ENCODE assay signal across 5 fruit fly cellular contexts in the genomic region with DNA sequence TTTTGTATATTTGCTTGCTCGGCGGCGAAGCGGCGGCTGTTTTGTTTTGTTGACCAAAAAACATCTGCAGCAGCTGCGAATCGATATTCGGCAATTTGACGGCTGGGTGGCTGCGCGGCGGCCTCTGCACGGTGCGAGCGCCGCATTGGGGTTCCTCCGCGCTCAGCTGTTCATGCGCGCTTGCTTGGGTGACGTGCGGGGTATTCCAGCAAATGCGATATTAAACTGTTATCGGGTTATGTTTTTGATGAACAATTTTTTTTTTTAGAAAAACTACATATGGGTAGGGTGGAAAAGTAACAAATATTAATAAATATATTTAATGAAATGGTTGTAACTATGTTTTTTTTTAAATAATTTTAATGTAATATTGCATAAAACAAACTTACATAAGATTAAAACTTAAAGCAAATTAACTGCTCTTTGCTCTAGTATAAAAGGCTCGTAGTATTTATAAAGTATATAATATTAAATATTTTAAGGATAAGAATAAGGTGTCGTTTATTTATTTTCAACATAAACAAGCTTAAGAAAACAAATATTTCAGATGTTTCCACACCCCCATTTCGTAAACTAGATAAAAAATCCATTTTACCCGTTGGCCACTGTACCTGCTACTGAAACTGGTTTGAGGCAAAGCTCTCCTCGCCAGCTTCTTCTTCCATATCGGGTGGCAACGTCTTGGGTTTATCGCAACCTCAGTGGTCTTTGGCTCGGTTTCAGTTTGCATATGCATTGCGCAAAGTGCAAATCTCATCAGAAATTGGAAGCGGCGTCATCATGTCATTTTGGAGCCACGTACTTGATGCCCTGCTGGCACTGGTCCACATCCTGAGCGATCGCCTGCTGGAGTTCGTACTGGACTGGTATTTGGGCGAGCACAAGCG.
TF ChIP-seq lines count a peak whose summit lies in the region.

A gene (minus strand): TSS at position 159 of the 887 bp plus-strand sequence.
A gene (plus strand): TSS at position 683 of the 887 bp plus-strand sequence.

- no peak for TF ChIP-seq CTCF in whole organism, embryonic (GFP tag; optimal IDR thresholded peaks at IDR 0.05; lab: Kevin White, UChicago)

TF ChIP-seq in whole organism, adult, 20 proteins besides CTCF, POLR2A, EP300 and RAD21 (continues in another document):
- peak; percentile 5 for TF ChIP-seq cic (GFP tag; optimal IDR thresholded peaks at IDR 0.05; lab: Kevin White, UChicago)
- TF ChIP-seq CG5204 (GFP tag; optimal IDR thresholded peaks at IDR 0.05; lab: Kevin White, UChicago), result peak; percentile 31
- TF ChIP-seq Crg-1 (GFP tag; optimal IDR thresholded peaks at IDR 0.05; lab: Kevin White, UChicago), result peak; percentile 46
- TF ChIP-seq tj (GFP tag; optimal IDR thresholded peaks at IDR 0.05; lab: Kevin White, UChicago), result peak; percentile 100
- peak; percentile 22 for TF ChIP-seq pad (GFP tag; optimal IDR thresholded peaks at IDR 0.05; lab: Kevin White, UChicago)
- peak; percentile 25 for TF ChIP-seq Mnt (GFP tag; optimal IDR thresholded peaks at IDR 0.05; lab: Kevin White, UChicago)
- TF ChIP-seq CG7045 (GFP tag; optimal IDR thresholded peaks at IDR 0.05; lab: Kevin White, UChicago), result peak; percentile 30
- TF ChIP-seq CG11617 (GFP tag; optimal IDR thresholded peaks at IDR 0.05; lab: Kevin White, UChicago), result peak; percentile 75
- peak; percentile 56 for TF ChIP-seq toe (GFP tag; optimal IDR thresholded peaks at IDR 0.05; lab: Kevin White, UChicago)
- peak; percentile 18 for TF ChIP-seq ovo (GFP tag; optimal IDR thresholded peaks at IDR 0.05; lab: Kevin White, UChicago)
- no peak for TF ChIP-seq cnc (optimal IDR thresholded peaks at IDR 0.05; lab: Kevin White, UChicago)
- TF ChIP-seq CG14711 (tag; optimal IDR thresholded peaks at IDR 0.05; lab: Kevin White, UChicago), result peak; percentile 18
- TF ChIP-seq CG1620 (GFP tag; optimal IDR thresholded peaks at IDR 0.05; lab: Kevin White, UChicago), result peak; percentile 63
- TF ChIP-seq bab1 (GFP tag; optimal IDR thresholded peaks at IDR 0.05; lab: Kevin White, UChicago), result peak; percentile 69
- TF ChIP-seq CG12768 (GFP tag; optimal IDR thresholded peaks at IDR 0.05; lab: Kevin White, UChicago), result peak; percentile 49

TF ChIP-seq in whole organism, embryonic, 481 proteins besides CTCF, POLR2A, EP300 and RAD21 (continues in another document):
- TF ChIP-seq CG8290 (GFP tag; optimal IDR thresholded peaks at IDR 0.05; lab: Kevin White, UChicago) (no peak), CG8290 (tag; optimal IDR thresholded peaks at IDR 0.05; lab: Kevin White, UChicago) (peak in 1 of 2 experiments; percentile 92), org-1 (GFP tag; optimal IDR thresholded peaks at IDR 0.05; lab: Kevin White, UChicago) (no peak), ab (GFP tag; optimal IDR thresholded peaks at IDR 0.05; lab: Kevin White, UChicago) (no peak), CG17328 (GFP tag; IDR thresholded peaks at IDR 0.05; lab: Robert Waterston, UW) (peak; percentile 61), CG34422 (GFP tag; IDR thresholded peaks at IDR 0.05; lab: Robert Waterston, UW) (peak; percentile 70; the same call in 2 of the 3 replicates), Xbp1 (GFP tag; optimal IDR thresholded peaks at IDR 0.05; lab: Kevin White, UChicago) (peak; percentile 72), zf30C (GFP tag; optimal IDR thresholded peaks at IDR 0.05; lab: Kevin White, UChicago) (no peak), Hr3 (GFP tag; optimal IDR thresholded peaks at IDR 0.05; lab: Kevin White, UChicago) (peak; percentile 61), bab2 (GFP tag; optimal IDR thresholded peaks at IDR 0.05; lab: Kevin White, UChicago) (peak; percentile 2), crc (GFP tag; optimal IDR thresholded peaks at IDR 0.05; lab: Kevin White, UChicago) (no peak), CG11723 (GFP tag; optimal IDR thresholded peaks at IDR 0.05; lab: Kevin White, UChicago) (no peak), phol (tag; optimal IDR thresholded peaks at IDR 0.05; lab: Kevin White, UChicago) (peak; percentile 69), shn (GFP tag; optimal IDR thresholded peaks at IDR 0.05; lab: Kevin White, UChicago) (peak; percentile 60), Dip3 (GFP tag; optimal IDR thresholded peaks at IDR 0.05; lab: Kevin White, UChicago) (no peak), Atf3 (GFP tag; optimal IDR thresholded peaks at IDR 0.05; lab: Kevin White, UChicago) (no peak)

TF ChIP-seq in whole organism, prepupa, 60 proteins besides CTCF, POLR2A, EP300 and RAD21 (continues in another document):
- TF ChIP-seq achi (GFP tag; optimal IDR thresholded peaks at IDR 0.05; lab: Kevin White, UChicago), result peak; percentile 21
- TF ChIP-seq topi (GFP tag; optimal IDR thresholded peaks at IDR 0.05; lab: Kevin White, UChicago), result no peak
- peak; percentile 16 for TF ChIP-seq lz (GFP tag; optimal IDR thresholded peaks at IDR 0.05; lab: Kevin White, UChicago)
- TF ChIP-seq fd85E (GFP tag; optimal IDR thresholded peaks at IDR 0.05; lab: Kevin White, UChicago), result no peak
- peak; percentile 3 for TF ChIP-seq Sox102F (GFP tag; optimal IDR thresholded peaks at IDR 0.05; lab: Kevin White, UChicago)
- TF ChIP-seq Blimp-1 (GFP tag; optimal IDR thresholded peaks at IDR 0.05; lab: Kevin White, UChicago), result peak; percentile 2
- TF ChIP-seq acj6 (GFP tag; optimal IDR thresholded peaks at IDR 0.05; lab: Kevin White, UChicago), result no peak
- no peak for TF ChIP-seq CG6792 (GFP tag; optimal IDR thresholded peaks at IDR 0.05; lab: Kevin White, UChicago)
- peak; percentile 4 for TF ChIP-seq spab (GFP tag; optimal IDR thresholded peaks at IDR 0.05; lab: Kevin White, UChicago)
- peak; percentile 9 for TF ChIP-seq vri (GFP tag; optimal IDR thresholded peaks at IDR 0.05; lab: Kevin White, UChicago)
- peak; percentile 57 for TF ChIP-seq CG3032 (tag; optimal IDR thresholded peaks at IDR 0.05; lab: Kevin White, UChicago)
- TF ChIP-seq CG15336 (GFP tag; IDR thresholded peaks at IDR 0.05; lab: Robert Waterston, UW), result 0 out of 2 replicates have a peak, but pooled peaks have one; percentile 20
- TF ChIP-seq fd59A (GFP tag; optimal IDR thresholded peaks at IDR 0.05; lab: Kevin White, UChicago), result peak; percentile 18
- TF ChIP-seq CG1621 (tag; optimal IDR thresholded peaks at IDR 0.05; lab: Kevin White, UChicago), result peak; percentile 61
- TF ChIP-seq eg (GFP tag; IDR thresholded peaks at IDR 0.05; lab: Robert Waterston, UW), result peak; percentile 55
- no peak for TF ChIP-seq CG11902 (GFP tag; optimal IDR thresholded peaks at IDR 0.05; lab: Kevin White, UChicago)
- TF ChIP-seq CG32006 (GFP tag; optimal IDR thresholded peaks at IDR 0.05; lab: Kevin White, UChicago), result peak; percentile 28

TF ChIP-seq in whole organism, pupa, 21 proteins besides CTCF, POLR2A, EP300 and RAD21 (continues in another document):
- TF ChIP-seq CG15710 (tag; optimal IDR thresholded peaks at IDR 0.05; lab: Kevin White, UChicago), result peak; percentile 44
- TF ChIP-seq D1 (tag; optimal IDR thresholded peaks at IDR 0.05; lab: Kevin White, UChicago), result no peak
- no peak for TF ChIP-seq rn (GFP tag; IDR thresholded peaks at IDR 0.05; lab: Robert Waterston, UW)
- peak; percentile 11 for TF ChIP-seq CG13204 (GFP tag; optimal IDR thresholded peaks at IDR 0.05; lab: Kevin White, UChicago)
- no peak for TF ChIP-seq Pif1B (GFP tag; optimal IDR thresholded peaks at IDR 0.05; lab: Kevin White, UChicago)
- peak; percentile 44 for TF ChIP-seq Snoo (tag; optimal IDR thresholded peaks at IDR 0.05; lab: Kevin White, UChicago)
- TF ChIP-seq EcR (GFP tag; optimal IDR thresholded peaks at IDR 0.05; lab: Kevin White, UChicago), result peak; percentile 73
- TF ChIP-seq CG32121 (GFP tag; IDR thresholded peaks at IDR 0.05; lab: Robert Waterston, UW), result no peak
- no peak; the same call in 1 of the 3 replicates for TF ChIP-seq fd96Ca (GFP tag; IDR thresholded peaks at IDR 0.05; lab: Robert Waterston, UW)
- TF ChIP-seq CG10348 (GFP tag; IDR thresholded peaks at IDR 0.05; lab: Robert Waterston, UW), result no peak
- peak; percentile 6; the same call in 1 of the 2 replicates for TF ChIP-seq Ets98B (GFP tag; IDR thresholded peaks at IDR 0.05; lab: Robert Waterston, UW)
- peak; percentile 24 for TF ChIP-seq CG9948 (tag; optimal IDR thresholded peaks at IDR 0.05; lab: Kevin White, UChicago)
- no peak for TF ChIP-seq CG8301 (tag; optimal IDR thresholded peaks at IDR 0.05; lab: Kevin White, UChicago)
- no peak for TF ChIP-seq CG34367 (tag; optimal IDR thresholded peaks at IDR 0.05; lab: Kevin White, UChicago)
- TF ChIP-seq CG8159 (tag; optimal IDR thresholded peaks at IDR 0.05; lab: Kevin White, UChicago), result peak; percentile 46
- no peak for TF ChIP-seq Pif1A (GFP tag; optimal IDR thresholded peaks at IDR 0.05; lab: Kevin White, UChicago)
- 0 out of 2 replicates have a peak, but pooled peaks have one; percentile 32 for TF ChIP-seq CG12605 (GFP tag; IDR thresholded peaks at IDR 0.05; lab: Robert Waterston, UW)
- TF ChIP-seq gl (tag; optimal IDR thresholded peaks at IDR 0.05; lab: Kevin White, UChicago), result no peak

TF ChIP-seq in whole organism, wandering third instar larva, 38 proteins besides CTCF, POLR2A, EP300 and RAD21 (continues in another document):
- TF ChIP-seq Vsx2 (GFP tag; optimal IDR thresholded peaks at IDR 0.05; lab: Kevin White, UChicago; ENCODE audit: partially characterized antibody) (peak; percentile 100), dl (GFP tag; optimal IDR thresholded peaks at IDR 0.05; lab: Kevin White, UChicago; ENCODE audit: insufficient read depth in 1 of 2, partially characterized antibody in 2 of 2) (peak; percentile 97 to 99), br (GFP tag; optimal IDR thresholded peaks at IDR 0.05; lab: Kevin White, UChicago) (no peak), Hnf4 (GFP tag; optimal IDR thresholded peaks at IDR 0.05; lab: Kevin White, UChicago) (peak; percentile 50), dmrt93B (GFP tag; optimal IDR thresholded peaks at IDR 0.05; lab: Kevin White, UChicago) (peak; percentile 28), Dif (GFP tag; optimal IDR thresholded peaks at IDR 0.05; lab: Kevin White, UChicago; ENCODE audit: partially characterized antibody) (peak; percentile 100), rgr (GFP tag; optimal IDR thresholded peaks at IDR 0.05; lab: Kevin White, UChicago) (peak; percentile 22), CG32264 (GFP tag; optimal IDR thresholded peaks at IDR 0.05; lab: Kevin White, UChicago) (no peak), Hr78 (GFP tag; optimal IDR thresholded peaks at IDR 0.05; lab: Kevin White, UChicago) (no peak), OdsH (GFP tag; optimal IDR thresholded peaks at IDR 0.05; lab: Kevin White, UChicago) (no peak), CrebA (GFP tag; optimal IDR thresholded peaks at IDR 0.05; lab: Kevin White, UChicago; ENCODE audit: borderline replicate concordance) (no peak), woc (GFP tag; optimal IDR thresholded peaks at IDR 0.05; lab: Kevin White, UChicago) (peak; percentile 51), jim (GFP tag; optimal IDR thresholded peaks at IDR 0.05; lab: Kevin White, UChicago) (no peak), Rel (GFP tag; optimal IDR thresholded peaks at IDR 0.05; lab: Kevin White, UChicago) (no peak), Rel (tag; optimal IDR thresholded peaks at IDR 0.05; lab: Kevin White, UChicago) (peak; percentile 95), Abd-B (GFP tag; optimal IDR thresholded peaks at IDR 0.05; lab: Kevin White, UChicago) (no peak), foxo (GFP tag; optimal IDR thresholded peaks at IDR 0.05; lab: Kevin White, UChicago) (peak in 1 of 2 experiments; percentile 40), psq (GFP tag; optimal IDR thresholded peaks at IDR 0.05; lab: Kevin White, UChicago) (peak; percentile 24), Hr83 (GFP tag; optimal IDR thresholded peaks at IDR 0.05; lab: Kevin White, UChicago; ENCODE audit: poor library complexity, severe bottlenecking) (peak; percentile 67)
